Worm (Caenorhabditis elegans) whole organism, L3 larva: Measurements from ENCODE around the gene cest-6.
A peak's percentile ranks its signal among the peaks of the same experiment; 100 is the strongest.

ENCODE experiments used
- R02D3.7 ChIP-seq: fragments of 150-350 bp; optimal IDR thresholded peaks from 2 replicates; lab custom pipeline; 2014; ENCODE audit warnings: missing biosample characterization, missing genetic modification characterization
- ZK546.5 ChIP-seq: sonication (generic microtip); optimal IDR thresholded peaks from 2 replicates; lab custom pipeline; 2017; ENCODE audit warnings: missing biosample characterization, missing genetic modification characterization
- aly-2 ChIP-seq: fragments of 150-350 bp; optimal IDR thresholded peaks from 2 replicates; lab custom pipeline; 2014; ENCODE audit warnings: missing biosample characterization, missing genetic modification characterization
- ceh-16 ChIP-seq: sonication (generic microtip); optimal IDR thresholded peaks from 2 replicates; lab custom pipeline; 2017; ENCODE audit warnings: missing biosample characterization, missing genetic modification characterization
- ceh-28 ChIP-seq: fragments of 150-350 bp; optimal IDR thresholded peaks from 2 replicates; lab custom pipeline; 2014; ENCODE audit warnings: missing biosample characterization, missing genetic modification reagents, missing genetic modification characterization
- ceh-82 ChIP-seq: fragments of 150-350 bp; optimal IDR thresholded peaks from 2 replicates; lab custom pipeline; 2014; ENCODE audit warnings: missing biosample characterization, missing genetic modification characterization
- ceh-9 ChIP-seq: sonication (generic microtip); optimal IDR thresholded peaks from 2 replicates; lab custom pipeline; 2018; ENCODE audit warnings: missing biosample characterization, missing genetic modification characterization
- egl-27 ChIP-seq: sonication (generic microtip); optimal IDR thresholded peaks from 4 replicates; lab custom pipeline; 2017; ENCODE audit warnings: missing biosample characterization, missing genetic modification reagents, missing genetic modification characterization
- egl-5 ChIP-seq: fragments of 150-350 bp; optimal IDR thresholded peaks from 2 replicates; lab custom pipeline; 2017; ENCODE audit warnings: missing biosample characterization, missing genetic modification reagents, missing genetic modification characterization, inconsistent platforms
- elt-1 ChIP-seq: fragments of 150-350 bp; optimal IDR thresholded peaks from 2 replicates; lab custom pipeline; 2014; ENCODE audit warnings: missing biosample characterization, missing genetic modification characterization
- elt-2 ChIP-seq: sonication (generic microtip); optimal IDR thresholded peaks from 2 replicates; lab custom pipeline; 2016; ENCODE audit warnings: missing genetic modification reagents, mild to moderate bottlenecking, missing genetic modification characterization, missing compliant biosample characterization
- elt-3 ChIP-seq, 3 experiments: fragments of 150-350 bp in 1 of 3; sonication (generic microtip) in 2 of 3; optimal IDR thresholded peaks; 2 replicates in 2 of 3; 4 replicates in 1 of 3; lab custom pipeline; 2014 to 2017; ENCODE audit warnings: missing biosample characterization in 3 of 3, missing genetic modification characterization in 3 of 3
- eor-1 ChIP-seq, 2 experiments: fragments of 150-350 bp; optimal IDR thresholded peaks; 2 replicates each; lab custom pipeline; 2014 to 2018; ENCODE audit warnings: missing biosample characterization in 2 of 2, missing genetic modification characterization in 2 of 2
- fkh-2 ChIP-seq: fragments of 150-350 bp; optimal IDR thresholded peaks from 2 replicates; lab custom pipeline; 2014; ENCODE audit warnings: missing biosample characterization, missing genetic modification reagents, missing genetic modification characterization
- fos-1 ChIP-seq: fragments of 150-350 bp; optimal IDR thresholded peaks from 2 replicates; lab custom pipeline; 2014; ENCODE audit warnings: missing biosample characterization, missing genetic modification characterization
- hmg-11 ChIP-seq: sonication (generic microtip); optimal IDR thresholded peaks from 2 replicates; lab custom pipeline; 2016; ENCODE audit warnings: missing genetic modification characterization, missing compliant biosample characterization
- lin-15B ChIP-seq: fragments of 150-350 bp; optimal IDR thresholded peaks from 2 replicates; lab custom pipeline; 2014; ENCODE audit warnings: missing biosample characterization, missing genetic modification characterization
- lsy-12 ChIP-seq: sonication (generic microtip); optimal IDR thresholded peaks from 2 replicates; lab custom pipeline; 2016; ENCODE audit warnings: mild to moderate bottlenecking, missing genetic modification characterization, missing compliant biosample characterization
- mdl-1 ChIP-seq: fragments of 150-350 bp; optimal IDR thresholded peaks from 2 replicates; lab custom pipeline; 2014; ENCODE audit warnings: missing biosample characterization, missing genetic modification characterization
- mml-1 ChIP-seq: fragments of 150-350 bp; sonication (generic microtip); optimal IDR thresholded peaks from 3 replicates; lab custom pipeline; 2014; ENCODE audit warnings: missing biosample characterization, missing genetic modification characterization
- nfya-1 ChIP-seq: sonication (generic microtip); optimal IDR thresholded peaks from 2 replicates; lab custom pipeline; 2017; ENCODE audit warnings: missing genetic modification characterization, mild to moderate bottlenecking, missing compliant biosample characterization, antibody characterized with exemption, moderate library complexity; ENCODE audit not compliant: insufficient read depth
- nhr-11 ChIP-seq: fragments of 150-350 bp; optimal IDR thresholded peaks from 2 replicates; lab custom pipeline; 2014; ENCODE audit warnings: missing biosample characterization, missing genetic modification characterization
- nhr-23 ChIP-seq: fragments of 150-350 bp; optimal IDR thresholded peaks from 2 replicates; lab custom pipeline; 2014; ENCODE audit warnings: missing biosample characterization, missing genetic modification reagents, missing genetic modification characterization
- nhr-237 ChIP-seq: fragments of 150-350 bp; optimal IDR thresholded peaks from 2 replicates; lab custom pipeline; 2014; ENCODE audit warnings: missing biosample characterization, missing genetic modification characterization
- nhr-25 ChIP-seq: sonication (generic microtip); optimal IDR thresholded peaks from 2 replicates; lab custom pipeline; 2017; ENCODE audit warnings: missing biosample characterization, missing genetic modification characterization
- nhr-43 ChIP-seq: sonication (generic microtip); optimal IDR thresholded peaks from 2 replicates; lab custom pipeline; 2016; ENCODE audit warnings: mild to moderate bottlenecking, missing genetic modification characterization, missing compliant biosample characterization; ENCODE audit not compliant: poor library complexity, severe bottlenecking
- nhr-67 ChIP-seq: fragments of 150-350 bp; optimal IDR thresholded peaks from 2 replicates; lab custom pipeline; 2014; ENCODE audit warnings: missing biosample characterization, missing genetic modification characterization
- nhr-77 ChIP-seq: fragments of 150-350 bp; optimal IDR thresholded peaks from 2 replicates; lab custom pipeline; 2014; ENCODE audit warnings: missing biosample characterization, missing genetic modification characterization
- pha-4 ChIP-seq: fragments of 150-350 bp; optimal IDR thresholded peaks from 2 replicates; lab custom pipeline; 2014; ENCODE audit warnings: missing biosample characterization, missing genetic modification reagents, missing genetic modification characterization
- snpc-4 ChIP-seq: fragments of 150-350 bp; optimal IDR thresholded peaks from 2 replicates; lab custom pipeline; 2014; ENCODE audit warnings: missing biosample characterization, missing genetic modification characterization
- tbx-2 ChIP-seq: sonication (generic microtip); optimal IDR thresholded peaks from 2 replicates; lab custom pipeline; 2016; ENCODE audit warnings: mild to moderate bottlenecking, missing genetic modification characterization, missing compliant biosample characterization
- unc-62 ChIP-seq: fragments of 150-350 bp; sonication (generic microtip); optimal IDR thresholded peaks from 4 replicates; lab custom pipeline; 2014; ENCODE audit warnings: missing biosample characterization, missing genetic modification reagents, missing genetic modification characterization
- ztf-11 ChIP-seq: fragments of 150-350 bp; optimal IDR thresholded peaks from 2 replicates; lab custom pipeline; 2014; ENCODE audit warnings: missing biosample characterization, missing genetic modification characterization
- ztf-4 ChIP-seq: fragments of 150-350 bp; optimal IDR thresholded peaks from 2 replicates; lab custom pipeline; 2014; ENCODE audit warnings: missing biosample characterization, missing genetic modification characterization

Gene cest-6

DNA sequence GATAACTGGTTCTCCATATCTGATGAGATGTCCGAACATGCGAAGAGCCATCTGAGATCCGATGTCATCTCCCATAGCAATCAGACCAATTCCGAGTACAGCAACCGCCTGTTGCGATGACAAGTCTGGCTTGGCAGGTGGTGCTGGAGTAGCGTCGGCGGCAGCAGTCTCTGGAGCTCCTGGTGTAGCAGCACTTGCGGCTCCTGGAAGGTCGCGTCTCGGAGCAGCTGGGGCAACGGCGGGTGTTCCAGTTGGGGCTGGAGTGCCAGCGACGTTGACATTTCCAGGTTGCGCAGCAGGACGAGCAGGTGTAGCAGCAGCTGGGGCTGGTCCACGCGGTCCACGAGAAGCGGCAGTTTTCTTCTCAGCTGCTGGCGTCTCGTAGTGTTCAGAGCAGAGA is 20.8 kb downstream of the cest-6 start:
- TF ChIP-seq tbx-2 (tag; lab: Kevin White, UChicago): no peak
- TF ChIP-seq pha-4 (tag; lab: Kevin White, UChicago): no peak
- TF ChIP-seq fkh-2 (tag; lab: Kevin White, UChicago): no peak
- TF ChIP-seq fos-1 (tag; lab: Kevin White, UChicago): no peak
- TF ChIP-seq eor-1 (tag; optimal IDR thresholded peaks at IDR 0.05; lab: Kevin White, UChicago): no peak
- no peak for TF ChIP-seq snpc-4 (tag; lab: Kevin White, UChicago)
- no peak for TF ChIP-seq nhr-67
- no peak for TF ChIP-seq nhr-23
- no peak for TF ChIP-seq lsy-12 (tag; lab: Kevin White, UChicago)
- TF ChIP-seq ztf-11: no peak
- no peak for TF ChIP-seq nhr-43 (tag; lab: Kevin White, UChicago)
- TF ChIP-seq ceh-16 (tag; lab: Kevin White, UChicago): no peak
- no peak for TF ChIP-seq ztf-4 (tag; lab: Kevin White, UChicago)
- no peak for TF ChIP-seq nhr-25 (tag; lab: Kevin White, UChicago)
- TF ChIP-seq R02D3.7 (tag; lab: Kevin White, UChicago): no peak
- no peak for TF ChIP-seq egl-5 (tag; lab: Kevin White, UChicago)
- TF ChIP-seq ceh-82: no peak
- no peak for TF ChIP-seq ZK546.5 (tag; lab: Kevin White, UChicago)
- TF ChIP-seq nhr-237 (tag; lab: Kevin White, UChicago): no peak

DNA sequence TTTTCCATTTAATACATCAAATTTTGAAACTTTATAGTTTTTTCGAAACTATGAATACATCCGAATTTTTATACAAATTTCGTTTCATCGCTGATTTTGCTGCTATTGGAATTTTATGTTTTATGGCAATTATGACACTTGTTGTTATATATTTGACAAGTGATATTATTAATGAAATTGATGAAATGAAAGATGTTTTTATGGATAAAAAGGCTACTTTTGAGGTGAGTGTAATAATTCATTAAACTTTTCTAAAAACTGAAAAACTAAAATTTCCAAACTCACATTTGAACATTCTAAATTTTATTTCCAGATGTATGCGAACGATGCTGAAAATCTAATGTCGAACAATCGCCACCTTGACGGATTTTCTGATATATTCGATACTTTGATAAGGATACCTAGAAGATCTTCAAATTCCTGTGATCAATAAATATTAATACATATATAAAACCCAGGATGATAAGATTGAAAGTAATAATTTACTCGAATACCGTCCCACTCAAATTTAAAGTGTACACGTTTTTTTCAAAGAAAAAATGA is 22.3 kb downstream of the cest-6 start, which contains the start of the genes T22D1.17 and T22D1.8:
T22D1.17 (plus strand) TSS at position 51 of the 543 bp plus-strand sequence.
T22D1.8 (minus strand) TSS at position 402 of the 543 bp plus-strand sequence.
- no peak for TF ChIP-seq mml-1 (tag; lab: Kevin White, UChicago)
- TF ChIP-seq aly-2 (tag; lab: Kevin White, UChicago): peak; percentile 48
- TF ChIP-seq ceh-28 (tag; lab: Kevin White, UChicago): peak; percentile 11
- TF ChIP-seq ceh-16 (tag; lab: Kevin White, UChicago): no peak

DNA sequence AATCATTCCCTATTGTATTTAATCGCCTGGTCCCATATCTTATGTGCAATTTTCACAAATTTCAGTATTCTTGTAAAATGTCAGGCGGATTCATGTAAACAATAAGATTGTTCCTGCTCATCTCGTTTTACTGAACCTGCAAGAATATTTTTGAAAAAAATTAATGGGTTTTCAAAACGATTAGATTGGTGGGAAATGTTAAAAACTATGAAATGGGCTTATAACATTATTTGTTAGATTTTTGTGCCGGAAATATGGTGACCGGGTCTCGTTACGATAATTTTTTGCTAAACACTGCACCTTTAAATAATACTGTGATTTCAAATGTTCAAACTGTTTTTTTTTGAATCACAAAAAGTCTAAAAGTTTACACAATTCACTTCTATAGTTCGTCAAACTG is 22.9 kb downstream of the cest-6 start:
- TF ChIP-seq nhr-11 (tag; lab: Kevin White, UChicago) (no peak), fos-1 (tag; lab: Kevin White, UChicago) (no peak), eor-1 (tag; optimal IDR thresholded peaks at IDR 0.05; lab: Kevin White, UChicago) (no peak)

DNA sequence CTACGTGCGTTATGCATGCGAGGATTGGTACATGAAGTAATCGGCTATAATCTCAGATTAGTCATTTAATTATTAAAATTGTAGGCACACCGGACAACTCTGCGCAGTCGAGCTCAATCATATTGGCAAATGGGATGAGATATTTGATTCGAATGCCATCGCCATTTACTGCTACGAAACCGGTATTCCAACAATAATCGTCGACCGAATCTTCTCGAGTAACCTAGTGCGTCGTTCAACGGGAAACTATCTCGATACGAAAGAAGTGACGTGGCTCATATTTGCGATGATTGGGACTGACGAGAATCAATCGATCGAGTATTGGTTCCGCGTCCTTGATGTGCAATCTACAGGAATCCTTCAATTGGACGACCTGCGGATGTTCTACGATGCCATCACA is 23.7 kb downstream of the cest-6 start:
- TF ChIP-seq snpc-4 (tag; lab: Kevin White, UChicago) (no peak), nhr-23 (no peak), pha-4 (tag; lab: Kevin White, UChicago) (no peak), unc-62 (GFP tag; lab: Kevin White, UChicago) (no peak), nhr-11 (tag; lab: Kevin White, UChicago) (no peak), nfya-1 (no peak), elt-3 (tag; optimal IDR thresholded peaks at IDR 0.05; lab: Kevin White, UChicago) (no peak), elt-2 (tag; lab: Kevin White, UChicago) (no peak), ZK546.5 (tag; lab: Kevin White, UChicago) (no peak), hmg-11 (tag; lab: Kevin White, UChicago) (no peak), nhr-67 (no peak), elt-1 (tag; lab: Kevin White, UChicago) (no peak), egl-27 (no peak), nhr-77 (tag; lab: Kevin White, UChicago) (no peak), lin-15B (tag; lab: Kevin White, UChicago) (no peak), tbx-2 (tag; lab: Kevin White, UChicago) (no peak), ceh-9 (no peak)

DNA sequence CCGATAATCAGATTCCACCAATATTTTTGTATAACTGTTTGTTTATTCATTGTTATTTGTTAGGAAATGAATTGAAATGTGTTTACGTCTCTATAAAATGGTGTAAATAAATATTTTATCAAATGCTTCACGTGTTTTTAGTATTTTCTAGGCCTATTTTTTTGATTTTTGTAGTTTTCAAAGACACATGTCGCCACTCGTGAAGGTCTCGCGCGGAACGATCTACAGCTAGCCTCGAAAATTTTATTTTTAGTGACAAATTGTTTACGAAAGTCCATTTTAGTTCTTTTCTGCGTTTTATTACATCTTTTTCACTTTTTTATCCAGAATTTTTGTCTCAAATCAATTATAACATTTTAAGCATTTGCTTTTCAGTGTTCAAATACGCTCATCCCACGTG is 24.7 kb downstream of the cest-6 start, which contains the start of gene T22D1.5:
T22D1.5 (plus strand) TSS at position 376 of the 400 bp plus-strand sequence.
- TF ChIP-seq mdl-1: no peak
